Fruit fly (Drosophila melanogaster): Measurements from ENCODE around the gene CG4617.

CG4617 gene

dm6 chrX:7095292-7095911 is 8.9 kb downstream of the CG4617 start (continued):
- TF ChIP-seq ash1 (GFP tag; optimal IDR thresholded peaks at IDR 0.05) (no peak), klu (GFP tag; IDR thresholded peaks at IDR 0.05) (no peak), sens-2 (GFP tag; IDR thresholded peaks at IDR 0.05) (peak; percentile 66; the same call in 1 of the 2 replicates), lbe (GFP tag; optimal IDR thresholded peaks at IDR 0.05) (peak; percentile 82), CG6175 (GFP tag; IDR thresholded peaks at IDR 0.05) (peak; percentile 53; the same call in 1 of the 3 replicates), CG8944 (GFP tag; optimal IDR thresholded peaks at IDR 0.05) (peak; percentile 72), knrl (GFP tag; IDR thresholded peaks at IDR 0.05; ENCODE audit: partially characterized antibody) (no peak), dimm (GFP tag; IDR thresholded peaks at IDR 0.05) (0 out of 2 replicates have a peak, but pooled peaks have one; percentile 19), emc (GFP tag; optimal IDR thresholded peaks at IDR 0.05) (peak; percentile 57), sqz (GFP tag; optimal IDR thresholded peaks at IDR 0.05) (no peak), Aef1 (GFP tag; IDR thresholded peaks at IDR 0.05) (peak; percentile 67; the same call in 2 of the 3 replicates), CG15479 (GFP tag; optimal IDR thresholded peaks at IDR 0.05) (no peak), CG6791 (GFP tag; IDR thresholded peaks at IDR 0.05; ENCODE audit: partially characterized antibody) (no peak), ttk (GFP tag; IDR thresholded peaks at IDR 0.05) (peak; percentile 77), peb (GFP tag; IDR thresholded peaks at IDR 0.05) (peak; percentile 48; the same call in 1 of the 2 replicates), lab (GFP tag; optimal IDR thresholded peaks at IDR 0.05) (peak; percentile 74), Ravus (GFP tag; IDR thresholded peaks at IDR 0.05) (peak; percentile 41), Ada2b (GFP tag; IDR thresholded peaks at IDR 0.05) (peak; percentile 83), dati (GFP tag; IDR thresholded peaks at IDR 0.05) (peak; percentile 77), sc (optimal IDR thresholded peaks at IDR 0.05) (no peak), sc (GFP tag; optimal IDR thresholded peaks at IDR 0.05) (no peak), cwo (GFP tag; optimal IDR thresholded peaks at IDR 0.05) (peak; percentile 55), maf-S (GFP tag; optimal IDR thresholded peaks at IDR 0.05) (peak; percentile 51), CG3995 (GFP tag; optimal IDR thresholded peaks at IDR 0.05) (peak; percentile 23), aop (GFP tag; IDR thresholded peaks at IDR 0.05) (no peak; the same call in 1 of the 2 replicates), Vsx1 (GFP tag; optimal IDR thresholded peaks at IDR 0.05) (no peak), Deaf1 (tag; optimal IDR thresholded peaks at IDR 0.05) (peak; percentile 40), stwl (tag; optimal IDR thresholded peaks at IDR 0.05) (no peak), pnt (GFP tag; optimal IDR thresholded peaks at IDR 0.05) (peak; percentile 76), Lhr (GFP tag; optimal IDR thresholded peaks at IDR 0.05) (peak; percentile 40), CG13424 (tag; optimal IDR thresholded peaks at IDR 0.05) (peak; percentile 91), gsb (GFP tag; IDR thresholded peaks at IDR 0.05) (peak; percentile 34; the same call in 1 of the 2 replicates), MTF-1 (GFP tag; optimal IDR thresholded peaks at IDR 0.05; ENCODE audit: borderline replicate concordance) (peak; percentile 39), CG10366 (GFP tag; IDR thresholded peaks at IDR 0.05) (peak; percentile 70), Dfd (GFP tag; optimal IDR thresholded peaks at IDR 0.05) (no peak), CG4617 (GFP tag; optimal IDR thresholded peaks at IDR 0.05; ENCODE audit: borderline replicate concordance) (peak; percentile 56), NK7.1 (GFP tag; optimal IDR thresholded peaks at IDR 0.05) (peak; percentile 67), wdn (GFP tag; IDR thresholded peaks at IDR 0.05) (0 out of 2 replicates have a peak, but pooled peaks have one; percentile 27), slou (GFP tag; optimal IDR thresholded peaks at IDR 0.05) (peak; percentile 3), Drgx (GFP tag; IDR thresholded peaks at IDR 0.05) (peak; percentile 82), Dbx (GFP tag; IDR thresholded peaks at IDR 0.05) (0 out of 3 replicates have a peak, but pooled peaks have one; percentile 43), CG5180 (GFP tag; optimal IDR thresholded peaks at IDR 0.05) (peak; percentile 67), ac (GFP tag; optimal IDR thresholded peaks at IDR 0.05) (no peak), CG14860 (GFP tag; IDR thresholded peaks at IDR 0.05; ENCODE audit: partially characterized antibody) (no peak), Dp (GFP tag; optimal IDR thresholded peaks at IDR 0.05) (no peak), Max (GFP tag; optimal IDR thresholded peaks at IDR 0.05) (peak; percentile 55), twi (tag; optimal IDR thresholded peaks at IDR 0.05) (peak; percentile 16), sim (GFP tag; IDR thresholded peaks at IDR 0.05) (peak; percentile 41; the same call in 1 of the 2 replicates), CG12236 (GFP tag; optimal IDR thresholded peaks at IDR 0.05) (no peak), Sox100B (GFP tag; optimal IDR thresholded peaks at IDR 0.05) (peak; percentile 79)

Measured in whole organism, embryonic.